Worm (Caenorhabditis elegans) whole organism, L4 larva: Measurements from ENCODE around the gene qua-1.

Experiments
- F10B5.3 ChIP-seq: sonication (generic microtip); optimal IDR thresholded peaks from 2 replicates; lab custom pipeline; 2016; ENCODE audit warnings: mild to moderate bottlenecking, missing genetic modification characterization, missing compliant biosample characterization
- F26F4.8 ChIP-seq: fragments of 200-800 bp; sonication (Bioruptor generic); conservative IDR thresholded peaks from 2 replicates; pipeline ENCODE4 v1.3.6; 2022; ENCODE audit warnings: missing genetic modification characterization, missing compliant biosample characterization
- F44E2.7 ChIP-seq: fragments of 200-800 bp; sonication (Bioruptor generic); IDR thresholded peaks from 2 replicates; pipeline ENCODE4 v2.1.2; 2022; ENCODE audit warnings: missing genetic modification characterization, missing compliant biosample characterization
- F49E8.2 ChIP-seq: sonication (generic microtip); optimal IDR thresholded peaks from 2 replicates; lab custom pipeline; 2016; ENCODE audit warnings: missing compliant biosample characterization, mild to moderate bottlenecking, missing genetic modification characterization, borderline replicate concordance
- T20F7.1 ChIP-seq: fragments of 200-800 bp; sonication (Bioruptor generic); optimal IDR thresholded peaks from 2 replicates; lab custom pipeline; 2018; ENCODE audit warnings: mild to moderate bottlenecking, missing genetic modification characterization, missing compliant biosample characterization
- Y105C5A.15 ChIP-seq: fragments of 200-800 bp; sonication (Bioruptor generic); IDR thresholded peaks from 2 replicates; pipeline ENCODE4 v1.3.6; 2022; ENCODE audit warnings: missing genetic modification characterization, missing compliant biosample characterization
- Y48G9A.11 ChIP-seq: fragments of 200-800 bp; sonication (Bioruptor generic); IDR thresholded peaks from 2 replicates; pipeline ENCODE4 v1.3.6; 2022; ENCODE audit warnings: missing genetic modification reagents, missing genetic modification characterization, missing compliant biosample characterization
- ZK337.2 ChIP-seq: fragments of 200-800 bp; sonication (Bioruptor generic); IDR thresholded peaks from 2 replicates; pipeline ENCODE4 v1.3.6; 2022; ENCODE audit warnings: missing genetic modification reagents, missing genetic modification characterization, missing compliant biosample characterization
- aha-1 ChIP-seq: fragments of 150-350 bp; peaks from one replicate; lab custom pipeline; 2014; ENCODE audit warnings: missing biosample characterization, missing genetic modification characterization
- aly-2 ChIP-seq: sonication (generic microtip); optimal IDR thresholded peaks from 2 replicates; lab custom pipeline; 2018; ENCODE audit warnings: missing biosample characterization, missing genetic modification characterization
- arid-1 ChIP-seq: fragments of 200-800 bp; sonication (Bioruptor generic); conservative IDR thresholded peaks from 2 replicates; pipeline ENCODE4 v1.3.6; 2022; ENCODE audit warnings: missing genetic modification reagents, missing genetic modification characterization, missing compliant biosample characterization
- ceh-20 ChIP-seq: fragments of 200-800 bp; sonication (Bioruptor generic); IDR thresholded peaks from 2 replicates; pipeline ENCODE4 v1.3.6; 2022; ENCODE audit warnings: missing genetic modification reagents, missing genetic modification characterization, missing compliant biosample characterization
- ceh-44 ChIP-seq: fragments of 200-800 bp; sonication (Bioruptor generic); IDR thresholded peaks from 2 replicates; pipeline ENCODE4 v1.3.6; 2022; ENCODE audit warnings: missing genetic modification reagents, missing genetic modification characterization, missing compliant biosample characterization
- ceh-62 ChIP-seq: sonication (generic microtip); optimal IDR thresholded peaks from 2 replicates; lab custom pipeline; 2017; ENCODE audit warnings: missing biosample characterization, missing genetic modification characterization
- ces-1 ChIP-seq: fragments of 150-350 bp; sonication (generic microtip); optimal IDR thresholded peaks from 4 replicates; lab custom pipeline; 2014; ENCODE audit warnings: missing biosample characterization, missing genetic modification reagents, missing genetic modification characterization
- ctbp-1 ChIP-seq: fragments of 200-800 bp; sonication (Bioruptor generic); IDR thresholded peaks from 2 replicates; pipeline ENCODE4 v1.3.6; 2022; ENCODE audit warnings: missing genetic modification reagents, missing genetic modification characterization, missing compliant biosample characterization
- daf-16 ChIP-seq, 3 experiments: sonication (generic microtip); optimal IDR thresholded peaks; 2 replicates each; lab custom pipeline; 2016 to 2017; ENCODE audit warnings: missing genetic modification characterization in 3 of 3, missing genetic modification reagents in 3 of 3, mild to moderate bottlenecking in 2 of 3, missing compliant biosample characterization in 2 of 3, missing biosample characterization in 1 of 3, moderate library complexity in 1 of 3
- dmd-9 ChIP-seq: fragments of 200-800 bp; sonication (Bioruptor generic); IDR thresholded peaks from 2 replicates; pipeline ENCODE4 v1.3.6; 2022; ENCODE audit warnings: missing genetic modification reagents, missing genetic modification characterization, missing compliant biosample characterization
- dpl-1 ChIP-seq: fragments of 150-350 bp; optimal IDR thresholded peaks from 2 replicates; lab custom pipeline; 2014; ENCODE audit warnings: missing biosample characterization, missing genetic modification reagents, missing genetic modification characterization
- egl-27 ChIP-seq: sonication (generic microtip); optimal IDR thresholded peaks from 3 replicates; lab custom pipeline; 2017; ENCODE audit warnings: missing biosample characterization, missing genetic modification reagents, missing genetic modification characterization
- gei-8 ChIP-seq: fragments of 200-800 bp; sonication (Bioruptor generic); optimal IDR thresholded peaks from 2 replicates; lab custom pipeline; 2018; ENCODE audit warnings: mild to moderate bottlenecking, missing genetic modification characterization, missing compliant biosample characterization
- hlh-11 ChIP-seq: fragments of 200-800 bp; sonication (Bioruptor generic); optimal IDR thresholded peaks from 2 replicates; lab custom pipeline; 2018; ENCODE audit warnings: mild to moderate bottlenecking, missing genetic modification characterization, missing compliant biosample characterization
- hlh-30 ChIP-seq: sonication (generic microtip); optimal IDR thresholded peaks from 2 replicates; lab custom pipeline; 2017; ENCODE audit warnings: antibody characterized with exemption, mild to moderate bottlenecking, missing genetic modification characterization, missing compliant biosample characterization; ENCODE audit not compliant: insufficient read depth
- lin-1 ChIP-seq: fragments of 200-800 bp; sonication (Bioruptor generic); IDR thresholded peaks from 2 replicates; pipeline ENCODE4 v1.3.6; 2022; ENCODE audit warnings: missing genetic modification reagents, missing genetic modification characterization, missing compliant biosample characterization
- lin-38 ChIP-seq: fragments of 200-800 bp; sonication (Bioruptor generic); IDR thresholded peaks from 2 replicates; pipeline ENCODE4 v1.3.6; 2022; ENCODE audit warnings: missing genetic modification reagents, missing genetic modification characterization, missing compliant biosample characterization
- lir-3 ChIP-seq: sonication (generic microtip); optimal IDR thresholded peaks from 2 replicates; lab custom pipeline; 2016; ENCODE audit warnings: mild to moderate bottlenecking, missing genetic modification characterization, missing compliant biosample characterization
- lsy-2 ChIP-seq, 2 experiments: fragments of 150-350 bp in 1 of 2; sonication (generic microtip) in 1 of 2; optimal IDR thresholded peaks; 2 replicates each; lab custom pipeline; 2014 to 2017; ENCODE audit warnings: missing biosample characterization in 2 of 2, missing genetic modification characterization in 2 of 2
- nhr-111 ChIP-seq: fragments of 200-800 bp; sonication (Bioruptor generic); optimal IDR thresholded peaks from 2 replicates; lab custom pipeline; 2018; ENCODE audit warnings: mild to moderate bottlenecking, missing genetic modification characterization, missing compliant biosample characterization
- nhr-237 ChIP-seq: sonication (generic microtip); optimal IDR thresholded peaks from 2 replicates; lab custom pipeline; 2017; ENCODE audit warnings: missing biosample characterization, missing genetic modification characterization
- nhr-25 ChIP-seq: sonication (generic microtip); optimal IDR thresholded peaks from 2 replicates; lab custom pipeline; 2017; ENCODE audit warnings: missing genetic modification characterization, mild to moderate bottlenecking, missing compliant biosample characterization, antibody characterized with exemption, moderate library complexity, borderline replicate concordance; ENCODE audit not compliant: insufficient read depth
- nhr-28 ChIP-seq: fragments of 150-350 bp; optimal IDR thresholded peaks from 2 replicates; lab custom pipeline; 2014; ENCODE audit warnings: missing biosample characterization, missing genetic modification characterization
- nhr-41 ChIP-seq: fragments of 200-800 bp; sonication (Bioruptor generic); IDR thresholded peaks from 2 replicates; pipeline ENCODE4 v1.3.6; 2022; ENCODE audit warnings: missing genetic modification reagents, missing genetic modification characterization, missing compliant biosample characterization
- nhr-42 ChIP-seq: fragments of 200-800 bp; sonication (Bioruptor generic); IDR thresholded peaks from 2 replicates; pipeline ENCODE4 v1.3.6; 2022; ENCODE audit warnings: missing genetic modification characterization, missing compliant biosample characterization
- nhr-6 ChIP-seq: fragments of 150-350 bp; optimal IDR thresholded peaks from 2 replicates; lab custom pipeline; 2014; ENCODE audit warnings: missing biosample characterization, missing genetic modification characterization
- nhr-76 ChIP-seq: fragments of 150-350 bp; optimal IDR thresholded peaks from 2 replicates; lab custom pipeline; 2014; ENCODE audit warnings: missing biosample characterization, missing genetic modification characterization
- nhr-77 ChIP-seq: fragments of 150-350 bp; optimal IDR thresholded peaks from 2 replicates; lab custom pipeline; 2014; ENCODE audit warnings: missing biosample characterization, missing genetic modification characterization
- pha-4 ChIP-seq, 2 experiments: fragments of 150-350 bp in 1 of 2; fragments of 200-800 bp in 1 of 2; sonication (Bioruptor generic) in 1 of 2; IDR thresholded peaks in 1 of 2; optimal IDR thresholded peaks in 1 of 2; 2 replicates each; pipeline versions ENCODE4 v1.3.6 to Lab custom; 2014 to 2022; ENCODE audit warnings: missing genetic modification characterization in 2 of 2, missing genetic modification reagents in 2 of 2, missing biosample characterization in 1 of 2, missing compliant biosample characterization in 1 of 2
- saeg-2 ChIP-seq: fragments of 200-800 bp; sonication (Bioruptor generic); IDR thresholded peaks from 2 replicates; pipeline ENCODE4 v1.3.6; 2022; ENCODE audit warnings: missing genetic modification reagents, missing genetic modification characterization, missing compliant biosample characterization
- sdz-12 ChIP-seq: fragments of 200-800 bp; sonication (Bioruptor generic); optimal IDR thresholded peaks from 2 replicates; lab custom pipeline; 2018; ENCODE audit warnings: mild to moderate bottlenecking, missing genetic modification characterization, missing compliant biosample characterization
- snpc-4 ChIP-seq: fragments of 150-350 bp; optimal IDR thresholded peaks from 2 replicates; lab custom pipeline; 2014; ENCODE audit warnings: missing biosample characterization, missing genetic modification characterization
- spr-3 ChIP-seq: fragments of 200-800 bp; sonication (Bioruptor generic); optimal IDR thresholded peaks from 2 replicates; lab custom pipeline; 2018; ENCODE audit warnings: mild to moderate bottlenecking, missing genetic modification characterization, missing compliant biosample characterization
- tra-1 ChIP-seq: fragments of 200-800 bp; sonication (Bioruptor generic); IDR thresholded peaks from 2 replicates; pipeline ENCODE4 v1.3.6; 2022; ENCODE audit warnings: missing genetic modification reagents, missing genetic modification characterization, missing compliant biosample characterization
- unc-39 ChIP-seq: sonication (generic microtip); optimal IDR thresholded peaks from 2 replicates; lab custom pipeline; 2017; ENCODE audit warnings: missing biosample characterization, missing genetic modification characterization
- unc-62 ChIP-seq, 3 experiments: fragments of 150-350 bp in 1 of 3; sonication (generic microtip); optimal IDR thresholded peaks in 2 of 3; peaks in 1 of 3; 1 replicate in 1 of 3; 2 replicates in 2 of 3; lab custom pipeline; 2014 to 2017; ENCODE audit warnings: missing biosample characterization in 3 of 3, missing genetic modification characterization in 3 of 3, missing genetic modification reagents in 3 of 3, missing genotype in 1 of 3
- zfp-2 ChIP-seq: sonication (generic microtip); optimal IDR thresholded peaks from 2 replicates; lab custom pipeline; 2016; ENCODE audit warnings: mild to moderate bottlenecking, missing genetic modification characterization, missing compliant biosample characterization
- zip-11 ChIP-seq: fragments of 200-800 bp; sonication (Bioruptor generic); IDR thresholded peaks from 2 replicates; pipeline ENCODE4 v1.3.6; 2022; ENCODE audit warnings: missing genetic modification characterization, missing compliant biosample characterization

qua-1 gene

ce11 chrII:8185016-8185493 is 13.5 kb upstream of the qua-1 start, which contains the start of the genes mig-5 and cct-1 (continued):
- no peak for TF ChIP-seq ceh-62 (tag; lab: Kevin White, UChicago)
- no peak for TF ChIP-seq nhr-111
- no peak for TF ChIP-seq nhr-41 (GFP tag; lab: Robert Waterston, UW)
- TF ChIP-seq Y105C5A.15: no peak
- TF ChIP-seq Y48G9A.11 (GFP tag; lab: Robert Waterston, UW): peak; percentile 58
- peak; percentile 98 for TF ChIP-seq nhr-77 (tag; lab: Kevin White, UChicago)
- no peak for TF ChIP-seq dmd-9
- TF ChIP-seq lsy-2 (tag; optimal IDR thresholded peaks at IDR 0.05; lab: Kevin White, UChicago): peak; percentile 99 to 100
- peak; percentile 85 for TF ChIP-seq aha-1 (tag; lab: Kevin White, UChicago)
- peak; percentile 78 for TF ChIP-seq spr-3 (GFP tag; lab: Kevin White, UChicago)
- peak; percentile 78; the same call in 1 of the 2 replicates for TF ChIP-seq nhr-42 (GFP tag; lab: Robert Waterston, UW)
- peak; percentile 94 for TF ChIP-seq hlh-11 (tag; lab: Kevin White, UChicago)
- no peak for TF ChIP-seq aly-2 (tag; lab: Kevin White, UChicago)
- peak; percentile 85 for TF ChIP-seq F10B5.3 (tag; lab: Kevin White, UChicago)
- peak; percentile 78 for TF ChIP-seq zfp-2 (tag; lab: Kevin White, UChicago)
- peak; percentile 76; the same call in 1 of the 2 replicates for TF ChIP-seq saeg-2 (GFP tag; lab: Robert Waterston, UW)
- peak in 1 of 2 experiments; percentile 98 for TF ChIP-seq unc-62 (GFP tag; optimal IDR thresholded peaks at IDR 0.05 in 1 of 2; lab: Kevin White, UChicago)
- TF ChIP-seq unc-62 (tag; optimal IDR thresholded peaks at IDR 0.05; lab: Kevin White, UChicago): no peak
- no peak for TF ChIP-seq egl-27
- TF ChIP-seq nhr-76 (tag; lab: Kevin White, UChicago): peak; percentile 2
- peak; percentile 91 for TF ChIP-seq tra-1
- TF ChIP-seq nhr-28 (tag; lab: Kevin White, UChicago): peak; percentile 91
- TF ChIP-seq F26F4.8 (GFP tag; lab: Robert Waterston, UW): no peak
- no peak for TF ChIP-seq snpc-4 (tag; lab: Kevin White, UChicago)
- peak; percentile 92 for TF ChIP-seq ceh-20 (GFP tag; lab: Robert Waterston, UW)
- no peak for TF ChIP-seq gei-8 (GFP tag; lab: Kevin White, UChicago)
- peak; percentile 98 for TF ChIP-seq nhr-6 (tag; lab: Kevin White, UChicago)
- no peak for TF ChIP-seq ZK337.2 (GFP tag; lab: Robert Waterston, UW)
- peak; percentile 93 for TF ChIP-seq T20F7.1 (GFP tag; lab: Kevin White, UChicago)
- TF ChIP-seq daf-16 (GFP tag; optimal IDR thresholded peaks at IDR 0.05; lab: Kevin White, UChicago): peak; percentile 61 to 87
- peak; percentile 84 for TF ChIP-seq daf-16 (tag; optimal IDR thresholded peaks at IDR 0.05; lab: Kevin White, UChicago)
- TF ChIP-seq sdz-12 (GFP tag; lab: Kevin White, UChicago): no peak
- TF ChIP-seq zip-11: no peak

ce11 chrII:8187516-8187915 is 11.1 kb upstream of the qua-1 start:
- TF ChIP-seq lin-38 (peak; percentile 54; the same call in 1 of the 2 replicates), nhr-6 (tag; lab: Kevin White, UChicago) (no peak), ctbp-1 (GFP tag; lab: Robert Waterston, UW) (peak; percentile 26; the same call in 1 of the 2 replicates), nhr-25 (tag; lab: Kevin White, UChicago) (no peak), lin-1 (GFP tag; lab: Robert Waterston, UW) (0 out of 2 replicates have a peak, but pooled peaks have one; percentile 9), F49E8.2 (tag; lab: Kevin White, UChicago) (peak; percentile 6), nhr-111 (peak; percentile 29)

ce11 chrII:8190455-8190854 is 8.1 kb upstream of the qua-1 start, which contains the start of gene T05C12.8:
Gene T05C12.8 (minus strand): TSS chrII:8190555.
- TF ChIP-seq nhr-28 (tag; lab: Kevin White, UChicago): no peak
- no peak for TF ChIP-seq unc-39 (tag; lab: Kevin White, UChicago)
- no peak for TF ChIP-seq dpl-1 (GFP tag; lab: Kevin White, UChicago)
- TF ChIP-seq nhr-237 (tag; lab: Kevin White, UChicago): no peak
- no peak for TF ChIP-seq ceh-44
- TF ChIP-seq lir-3 (tag; lab: Kevin White, UChicago): no peak
- TF ChIP-seq pha-4 (GFP tag; IDR thresholded peaks at IDR 0.05; lab: Robert Waterston, UW): no peak
- TF ChIP-seq pha-4 (tag; optimal IDR thresholded peaks at IDR 0.05; lab: Kevin White, UChicago): no peak
- no peak for TF ChIP-seq ces-1 (GFP tag; lab: Kevin White, UChicago)
- TF ChIP-seq F44E2.7 (GFP tag; lab: Robert Waterston, UW): no peak
- no peak for TF ChIP-seq nhr-25 (tag; lab: Kevin White, UChicago)
- no peak for TF ChIP-seq daf-16 (GFP tag; optimal IDR thresholded peaks at IDR 0.05; lab: Kevin White, UChicago)
- TF ChIP-seq daf-16 (tag; optimal IDR thresholded peaks at IDR 0.05; lab: Kevin White, UChicago): no peak
- no peak for TF ChIP-seq arid-1 (GFP tag; lab: Robert Waterston, UW)
- no peak for TF ChIP-seq Y105C5A.15
- no peak for TF ChIP-seq aha-1 (tag; lab: Kevin White, UChicago)
- TF ChIP-seq hlh-30 (tag; lab: Kevin White, UChicago): no peak
